Worm (Caenorhabditis elegans) whole organism, young adult: Measurements from ENCODE around the gene gck-2.

Experiments
- C06A6.2 ChIP-seq: fragments of 200-800 bp; sonication (Bioruptor generic); conservative IDR thresholded peaks from 2 replicates; pipeline ENCODE4 v1.3.6; 2022; ENCODE audit warnings: missing genetic modification characterization, missing compliant biosample characterization
- C17E4.6 ChIP-seq: fragments of 200-800 bp; sonication (Bioruptor generic); IDR thresholded peaks from 2 replicates; pipeline ENCODE4 v1.3.6; 2022; ENCODE audit warnings: missing genetic modification reagents, missing genetic modification characterization, missing compliant biosample characterization
- F57A8.1 ChIP-seq: fragments of 200-800 bp; sonication (Bioruptor generic); optimal IDR thresholded peaks from 2 replicates; lab custom pipeline; 2018; ENCODE audit warnings: mild to moderate bottlenecking, missing genetic modification characterization, moderate library complexity, missing compliant biosample characterization
- K11D2.4 ChIP-seq: fragments of 200-800 bp; sonication (Bioruptor generic); IDR thresholded peaks from 2 replicates; pipeline ENCODE4 v1.3.6; 2022; ENCODE audit warnings: missing genetic modification reagents, missing genetic modification characterization, missing compliant biosample characterization
- K12H6.12 ChIP-seq: fragments of 200-800 bp; sonication (Bioruptor generic); optimal IDR thresholded peaks from 2 replicates; lab custom pipeline; 2018; ENCODE audit warnings: mild to moderate bottlenecking, missing genetic modification characterization, missing compliant biosample characterization
- T07F8.4 ChIP-seq: sonication (generic microtip); optimal IDR thresholded peaks from 2 replicates; lab custom pipeline; 2016; ENCODE audit warnings: mild to moderate bottlenecking, missing genetic modification characterization, moderate library complexity, missing compliant biosample characterization
- Y53G8AR.9 ChIP-seq: fragments of 200-800 bp; sonication (Bioruptor generic); conservative IDR thresholded peaks from 2 replicates; pipeline ENCODE4 v1.3.6; 2022; ENCODE audit warnings: missing genetic modification reagents, missing genetic modification characterization, missing compliant biosample characterization
- Y67H2A.10 ChIP-seq: fragments of 200-800 bp; sonication (Bioruptor generic); conservative IDR thresholded peaks from 2 replicates; pipeline ENCODE4 v1.3.6; 2022; ENCODE audit warnings: missing genetic modification reagents, missing genetic modification characterization, missing compliant biosample characterization
- aptf-2 ChIP-seq: fragments of 200-800 bp; sonication (Bioruptor generic); conservative IDR thresholded peaks from 2 replicates; pipeline ENCODE4 v1.3.6; 2022; ENCODE audit warnings: missing genetic modification reagents, missing genetic modification characterization, missing compliant biosample characterization
- athp-1 ChIP-seq: sonication (generic microtip); optimal IDR thresholded peaks from 2 replicates; lab custom pipeline; 2017; ENCODE audit warnings: mild to moderate bottlenecking, missing genetic modification characterization, missing compliant biosample characterization
- attf-6 ChIP-seq: fragments of 200-800 bp; sonication (Bioruptor generic); IDR thresholded peaks from 2 replicates; pipeline ENCODE4 v1.3.6; 2022; ENCODE audit warnings: missing genetic modification reagents, missing genetic modification characterization, missing compliant biosample characterization
- die-1 ChIP-seq: sonication (generic microtip); optimal IDR thresholded peaks from 2 replicates; lab custom pipeline; 2016; ENCODE audit warnings: missing genotype, mild to moderate bottlenecking, missing genetic modification characterization, missing compliant biosample characterization
- dpl-1 ChIP-seq: fragments of 150-350 bp; optimal IDR thresholded peaks from 2 replicates; lab custom pipeline; 2014; ENCODE audit warnings: missing biosample characterization, missing genetic modification reagents, missing genetic modification characterization
- ekl-4 ChIP-seq: fragments of 200-800 bp; sonication (Bioruptor generic); IDR thresholded peaks from 2 replicates; pipeline ENCODE4 v1.3.6; 2022; ENCODE audit warnings: missing genetic modification reagents, missing genetic modification characterization, missing compliant biosample characterization
- hsf-1 ChIP-seq: fragments of 200-800 bp; sonication (Bioruptor generic); IDR thresholded peaks from 2 replicates; pipeline ENCODE4 v1.3.6; 2022; ENCODE audit warnings: missing genetic modification reagents, missing genetic modification characterization, missing compliant biosample characterization
- lag-1 ChIP-seq: fragments of 200-800 bp; sonication (Bioruptor generic); IDR thresholded peaks from 2 replicates; pipeline ENCODE4 v1.3.6; 2022; ENCODE audit warnings: missing genetic modification reagents, missing genetic modification characterization, missing compliant biosample characterization
- lin-35 ChIP-seq, 3 experiments: fragments of 150-350 bp in 2 of 3; sonication (generic microtip) in 1 of 3; optimal IDR thresholded peaks; 2 replicates each; lab custom pipeline; 2014 to 2018; ENCODE audit warnings: missing biosample characterization in 3 of 3, missing genetic modification characterization in 3 of 3, missing genetic modification reagents in 3 of 3
- lin-40 ChIP-seq: sonication (generic microtip); optimal IDR thresholded peaks from 2 replicates; lab custom pipeline; 2016; ENCODE audit warnings: missing genetic modification characterization, mild to moderate bottlenecking, missing compliant biosample characterization, missing genotype, missing genetic modification reagents
- lin-54 ChIP-seq: fragments of 200-800 bp; sonication (Bioruptor generic); optimal IDR thresholded peaks from 2 replicates; lab custom pipeline; 2018; ENCODE audit warnings: mild to moderate bottlenecking, missing genetic modification characterization, missing compliant biosample characterization
- lir-1 ChIP-seq: fragments of 200-800 bp; sonication (Bioruptor generic); conservative IDR thresholded peaks from 2 replicates; pipeline ENCODE4 v1.3.6; 2022; ENCODE audit warnings: missing genetic modification reagents, missing genetic modification characterization, missing compliant biosample characterization
- lsy-27 ChIP-seq: sonication (generic microtip); optimal IDR thresholded peaks from 2 replicates; lab custom pipeline; 2017; ENCODE audit warnings: missing genetic modification characterization, mild to moderate bottlenecking, missing compliant biosample characterization, antibody characterized with exemption, missing genotype, borderline replicate concordance; ENCODE audit not compliant: insufficient read depth
- madf-3 ChIP-seq: fragments of 200-800 bp; sonication (Bioruptor generic); IDR thresholded peaks from 2 replicates; pipeline ENCODE4 v1.3.6; 2022; ENCODE audit warnings: missing genetic modification reagents, missing genetic modification characterization, missing compliant biosample characterization
- madf-8 ChIP-seq: fragments of 200-800 bp; sonication (Bioruptor generic); conservative IDR thresholded peaks from 2 replicates; pipeline ENCODE4 v1.3.6; 2022; ENCODE audit warnings: missing genetic modification reagents, missing genetic modification characterization, missing compliant biosample characterization
- mel-28 ChIP-seq: sonication (generic microtip); optimal IDR thresholded peaks from 2 replicates; lab custom pipeline; 2016; ENCODE audit warnings: borderline replicate concordance, mild to moderate bottlenecking, missing genetic modification characterization, missing compliant biosample characterization
- nhr-120 ChIP-seq: fragments of 200-800 bp; sonication (Bioruptor generic); IDR thresholded peaks from 2 replicates; pipeline ENCODE4 v1.3.6; 2022; ENCODE audit warnings: missing genetic modification characterization, missing compliant biosample characterization
- nhr-27 ChIP-seq: fragments of 200-800 bp; sonication (Bioruptor generic); optimal IDR thresholded peaks from 2 replicates; lab custom pipeline; 2018; ENCODE audit warnings: mild to moderate bottlenecking, missing genetic modification characterization, moderate library complexity, missing compliant biosample characterization
- repo-1 ChIP-seq: sonication (generic microtip); optimal IDR thresholded peaks from 2 replicates; lab custom pipeline; 2017; ENCODE audit warnings: mild to moderate bottlenecking, missing genetic modification characterization, missing compliant biosample characterization
- sea-2 ChIP-seq: fragments of 200-800 bp; sonication (Bioruptor generic); IDR thresholded peaks from 2 replicates; pipeline ENCODE4 v1.3.6; 2022; ENCODE audit warnings: missing genetic modification characterization, missing compliant biosample characterization
- snpc-1.3 ChIP-seq: sonication (generic microtip); optimal IDR thresholded peaks from 2 replicates; lab custom pipeline; 2017; ENCODE audit warnings: missing genetic modification characterization, mild to moderate bottlenecking, missing compliant biosample characterization, antibody characterized with exemption, moderate library complexity, missing genotype, missing genetic modification reagents; ENCODE audit not compliant: insufficient read depth
- somi-1 ChIP-seq: fragments of 200-800 bp; sonication (Bioruptor generic); optimal IDR thresholded peaks from 2 replicates; lab custom pipeline; 2018; ENCODE audit warnings: mild to moderate bottlenecking, missing genetic modification characterization, missing compliant biosample characterization
- tbp1 ChIP-seq: fragments of 200-800 bp; sonication (Bioruptor generic); optimal IDR thresholded peaks from 2 replicates; lab custom pipeline; 2018; ENCODE audit warnings: mild to moderate bottlenecking, missing genetic modification characterization, missing compliant biosample characterization
- tlf-1 ChIP-seq: fragments of 200-800 bp; sonication (Bioruptor generic); optimal IDR thresholded peaks from 2 replicates; lab custom pipeline; 2018; ENCODE audit warnings: mild to moderate bottlenecking, missing genetic modification characterization, missing compliant biosample characterization
- xnd-1 ChIP-seq: sonication (generic microtip); optimal IDR thresholded peaks from 2 replicates; lab custom pipeline; 2016; ENCODE audit warnings: missing genotype, missing genetic modification reagents, missing genetic modification characterization, missing compliant biosample characterization
- zim-3 ChIP-seq: sonication (generic microtip); optimal IDR thresholded peaks from 2 replicates; lab custom pipeline; 2017; ENCODE audit warnings: mild to moderate bottlenecking, missing genetic modification characterization, moderate library complexity, missing compliant biosample characterization
- ztf-18 ChIP-seq: sonication (generic microtip); optimal IDR thresholded peaks from 2 replicates; lab custom pipeline; 2016; ENCODE audit warnings: missing genotype, mild to moderate bottlenecking, missing genetic modification characterization, missing compliant biosample characterization
- ztf-22 ChIP-seq: fragments of 200-800 bp; sonication (Bioruptor generic); optimal IDR thresholded peaks from 2 replicates; lab custom pipeline; 2018; ENCODE audit warnings: mild to moderate bottlenecking, missing genetic modification characterization, moderate library complexity, missing compliant biosample characterization
- ztf-26 ChIP-seq: sonication (generic microtip); optimal IDR thresholded peaks from 2 replicates; lab custom pipeline; 2017; ENCODE audit warnings: missing genetic modification characterization, missing compliant biosample characterization
- ztf-28 ChIP-seq: fragments of 200-800 bp; sonication (Bioruptor generic); IDR thresholded peaks from 2 replicates; pipeline ENCODE4 v1.3.6; 2022; ENCODE audit warnings: missing genetic modification reagents, missing genetic modification characterization, missing compliant biosample characterization

The gck-2 gene

DNA sequence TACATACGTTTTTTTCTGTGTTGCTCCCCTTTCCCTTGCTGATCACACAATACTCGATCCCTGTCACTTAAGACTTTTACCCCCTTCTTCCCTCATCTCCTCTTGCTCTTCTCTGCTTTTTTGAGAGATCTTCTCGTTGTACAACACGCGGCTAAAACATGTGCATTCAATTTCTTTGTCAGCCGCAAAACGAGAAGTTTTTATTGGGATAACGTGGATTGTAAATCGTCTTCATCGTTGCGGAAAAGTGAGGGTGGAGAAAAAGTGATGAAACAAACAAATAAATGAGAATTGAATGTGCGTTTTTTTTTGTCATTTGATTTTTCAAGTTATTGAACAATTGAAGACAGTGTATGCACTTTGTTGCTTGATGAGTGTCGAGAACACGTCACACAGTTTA lies 23.0 kb downstream of the gck-2 start:
- TF ChIP-seq K12H6.12 (tag; lab: Kevin White, UChicago) = no peak
- no peak for TF ChIP-seq somi-1 (GFP tag; lab: Kevin White, UChicago)
- no peak for TF ChIP-seq lin-40
- no peak for TF ChIP-seq ztf-18
- no peak for TF ChIP-seq hsf-1
- TF ChIP-seq T07F8.4 = no peak
- no peak for TF ChIP-seq K11D2.4 (GFP tag; lab: Robert Waterston, UW)
- TF ChIP-seq Y53G8AR.9 (GFP tag; lab: Robert Waterston, UW) = no peak
- no peak for TF ChIP-seq lsy-27 (tag; lab: Kevin White, UChicago)
- no peak for TF ChIP-seq mel-28 (tag; lab: Kevin White, UChicago)
- no peak for TF ChIP-seq snpc-1.3 (tag; lab: Kevin White, UChicago)
- no peak for TF ChIP-seq lag-1 (GFP tag; lab: Robert Waterston, UW)
- TF ChIP-seq F57A8.1 (GFP tag; lab: Kevin White, UChicago) = no peak

DNA sequence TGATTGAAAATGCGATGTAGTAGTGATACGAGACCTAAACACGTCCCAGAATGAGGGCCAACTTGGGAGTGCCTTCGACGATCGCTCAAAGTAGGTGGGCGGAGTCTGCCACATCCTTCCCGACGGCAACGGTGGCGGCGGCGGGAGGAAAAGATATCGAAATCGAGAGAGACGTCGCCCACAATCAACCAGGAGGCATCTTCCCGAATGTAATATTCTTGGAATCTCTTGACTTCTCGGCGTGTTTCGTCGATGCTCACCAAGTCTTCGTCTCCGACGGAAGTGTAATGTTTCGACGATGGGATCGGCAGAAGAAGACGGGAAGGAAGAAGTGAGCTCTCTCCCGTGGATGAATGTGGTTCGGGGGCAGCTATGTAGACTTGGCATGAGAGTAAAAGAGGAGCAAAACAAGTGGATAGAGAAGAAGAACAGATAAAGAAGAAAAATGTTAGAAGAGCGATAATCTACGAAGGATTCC lies 24.0 kb downstream of the gck-2 start, which contains the start of the genes T25F10.1 and clik-1:
Gene T25F10.1, plus strand, starts transcription at position 51 of the 478 bp plus-strand sequence.
Gene clik-1, minus strand, starts transcription at position 281 of the 478 bp plus-strand sequence.
- TF ChIP-seq zim-3 (tag; lab: Kevin White, UChicago) = no peak
- TF ChIP-seq lin-40 = no peak
- no peak for TF ChIP-seq tlf-1 (GFP tag; lab: Kevin White, UChicago)
- no peak for TF ChIP-seq Y53G8AR.9 (GFP tag; lab: Robert Waterston, UW)
- TF ChIP-seq aptf-2 = no peak
- no peak for TF ChIP-seq die-1 (tag; lab: Kevin White, UChicago)
- TF ChIP-seq lin-35 (GFP tag; optimal IDR thresholded peaks at IDR 0.05; lab: Kevin White, UChicago) = no peak
- no peak for TF ChIP-seq ztf-22
- no peak for TF ChIP-seq K12H6.12 (tag; lab: Kevin White, UChicago)
- no peak for TF ChIP-seq xnd-1 (tag; lab: Kevin White, UChicago)
- TF ChIP-seq dpl-1 = no peak
- no peak for TF ChIP-seq ztf-28 (GFP tag; lab: Robert Waterston, UW)
- TF ChIP-seq Y67H2A.10 (GFP tag; lab: Robert Waterston, UW) = no peak
- TF ChIP-seq sea-2 (GFP tag; lab: Robert Waterston, UW) = no peak
- no peak for TF ChIP-seq C17E4.6

DNA sequence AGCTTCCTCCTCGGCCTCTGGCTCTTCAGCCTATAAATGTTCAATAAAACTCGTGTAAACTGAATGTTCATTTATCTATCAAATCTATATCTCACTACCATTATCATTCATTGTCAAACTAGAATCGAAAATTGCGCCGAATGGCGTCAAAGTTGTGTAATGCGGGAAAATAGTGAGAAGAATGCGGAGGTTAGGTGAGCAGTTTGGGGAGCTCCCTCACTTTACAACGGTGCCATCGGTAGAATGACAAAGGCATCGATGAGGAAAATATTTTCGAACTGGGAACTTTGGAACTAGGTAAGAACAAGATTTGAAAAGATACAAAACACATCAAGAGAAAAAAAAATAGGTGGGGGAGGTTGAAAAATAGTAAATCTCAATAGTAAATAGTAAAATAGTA lies 24.9 kb downstream of the gck-2 start:
- TF ChIP-seq C17E4.6 = no peak

DNA sequence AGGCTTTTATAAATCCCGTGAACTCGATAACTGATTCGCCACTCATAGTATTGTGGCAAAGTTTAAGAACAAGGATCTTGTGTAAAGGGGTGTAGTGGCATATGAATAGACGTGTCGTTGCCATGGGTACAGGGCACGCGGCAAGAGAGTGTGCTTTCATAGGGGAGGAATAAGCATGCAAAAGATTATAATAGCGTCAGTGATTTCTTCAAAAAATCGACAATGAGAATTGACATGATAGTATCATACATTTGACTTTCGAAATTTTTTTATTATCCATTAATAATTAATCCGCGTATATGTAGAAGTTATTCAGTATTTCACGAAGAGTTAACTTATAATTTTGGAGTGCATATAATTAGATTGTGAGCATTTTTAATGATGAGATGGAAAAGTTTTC lies 27.5 kb downstream of the gck-2 start, which contains the start of gene bbs-8:
Gene bbs-8, minus strand, starts transcription at position 101 of the 400 bp plus-strand sequence.
- TF ChIP-seq lir-1 (GFP tag; lab: Robert Waterston, UW) (no peak), C06A6.2 (GFP tag; lab: Robert Waterston, UW) (no peak), ztf-26 (tag; lab: Kevin White, UChicago) (no peak), lin-54 (GFP tag; lab: Kevin White, UChicago) (no peak), nhr-27 (tag; lab: Kevin White, UChicago) (no peak), repo-1 (tag; lab: Kevin White, UChicago) (no peak), nhr-120 (no peak), athp-1 (tag; lab: Kevin White, UChicago) (no peak), madf-3 (no peak), madf-8 (GFP tag; lab: Robert Waterston, UW) (no peak), somi-1 (GFP tag; lab: Kevin White, UChicago) (no peak), ekl-4 (GFP tag; lab: Robert Waterston, UW) (no peak), tbp1 (GFP tag; lab: Kevin White, UChicago) (no peak), attf-6 (GFP tag; lab: Robert Waterston, UW) (no peak)
